Worm (Caenorhabditis elegans): ENCODE results near the gene F49E12.12.

ce11 chrII:8359350-8359749, 21.9 kb upstream of the F49E12.12 start, which contains the start of gene col-77:
- TF ChIP-seq unc-62 (GFP tag; optimal IDR thresholded peaks at IDR 0.05): no peak
- no peak for TF ChIP-seq hlh-1 (tag; optimal IDR thresholded peaks at IDR 0.05)
- no peak for TF ChIP-seq pha-4 (tag; optimal IDR thresholded peaks at IDR 0.05)
- TF ChIP-seq lin-13 (tag; optimal IDR thresholded peaks at IDR 0.05): no peak
- no peak for TF ChIP-seq tbx-8 (GFP tag; optimal IDR thresholded peaks at IDR 0.05)
